Worm (Caenorhabditis elegans): ENCODE data around the gene bir-1.

- TF ChIP-seq mdl-1 (tag; optimal IDR thresholded peaks at IDR 0.05) (no peak), lin-39 (tag; optimal IDR thresholded peaks at IDR 0.05) (no peak), ama-1 (optimal IDR thresholded peaks at IDR 0.05) (no peak), egl-27 (tag; optimal IDR thresholded peaks at IDR 0.05) (no peak), dmd-4 (tag; optimal IDR thresholded peaks at IDR 0.05) (no peak), lsy-2 (tag; optimal IDR thresholded peaks at IDR 0.05) (peak in 1 of 2 experiments; percentile 15), ceh-82 (tag; optimal IDR thresholded peaks at IDR 0.05) (no peak), lin-11 (tag; optimal IDR thresholded peaks at IDR 0.05) (no peak)
These were observed 33.2 kb downstream of the bir-1 start for ce11 chrV:11677494-11677893.

All from whole organism, L2 larva.